Worm (Caenorhabditis elegans) whole organism, L2 larva: ENCODE data around the gene pals-31.

Source experiments
- F13H6.1 ChIP-seq: sonication (generic microtip); optimal IDR thresholded peaks from 2 replicates; lab custom pipeline; 2016; ENCODE audit warnings: missing genetic modification characterization, missing compliant biosample characterization
- Y55F3AM.14 ChIP-seq: fragments of 200-800 bp; sonication (Bioruptor generic); optimal IDR thresholded peaks from 2 replicates; lab custom pipeline; 2018; ENCODE audit warnings: mild to moderate bottlenecking, missing genetic modification characterization, missing compliant biosample characterization
- ZK546.5 ChIP-seq: sonication (generic microtip); optimal IDR thresholded peaks from 2 replicates; lab custom pipeline; 2017; ENCODE audit warnings: missing biosample characterization, missing genetic modification characterization
- alr-1 ChIP-seq: fragments of 150-350 bp; optimal IDR thresholded peaks from 2 replicates; lab custom pipeline; 2014; ENCODE audit warnings: missing biosample characterization, missing genetic modification characterization
- aly-2 ChIP-seq: fragments of 150-350 bp; optimal IDR thresholded peaks from 2 replicates; lab custom pipeline; 2014; ENCODE audit warnings: missing biosample characterization, missing genetic modification characterization
- ama-1 ChIP-seq: fragments of 150-350 bp; optimal IDR thresholded peaks from 2 replicates; lab custom pipeline; 2018; ENCODE audit warnings: inconsistent platforms
- ceh-16 ChIP-seq: fragments of 150-350 bp; optimal IDR thresholded peaks from 2 replicates; lab custom pipeline; 2014; ENCODE audit warnings: missing biosample characterization, missing genetic modification characterization
- ceh-82 ChIP-seq: fragments of 150-350 bp; optimal IDR thresholded peaks from 2 replicates; lab custom pipeline; 2014; ENCODE audit warnings: missing biosample characterization, missing genetic modification characterization
- crh-2 ChIP-seq: sonication (generic microtip); optimal IDR thresholded peaks from 2 replicates; lab custom pipeline; 2017; ENCODE audit warnings: missing biosample characterization, missing genetic modification characterization
- dmd-4 ChIP-seq: sonication (generic microtip); optimal IDR thresholded peaks from 2 replicates; lab custom pipeline; 2017; ENCODE audit warnings: missing biosample characterization, missing genetic modification characterization
- egl-27 ChIP-seq: sonication (generic microtip); optimal IDR thresholded peaks from 3 replicates; lab custom pipeline; 2017; ENCODE audit warnings: missing biosample characterization, missing genetic modification reagents, missing genetic modification characterization
- elt-1 ChIP-seq: fragments of 150-350 bp; optimal IDR thresholded peaks from 2 replicates; lab custom pipeline; 2014; ENCODE audit warnings: missing biosample characterization, missing genetic modification characterization
- fos-1 ChIP-seq: fragments of 150-350 bp; optimal IDR thresholded peaks from 2 replicates; lab custom pipeline; 2014; ENCODE audit warnings: missing biosample characterization, missing genetic modification characterization
- lin-39 ChIP-seq: fragments of 150-350 bp; optimal IDR thresholded peaks from 2 replicates; lab custom pipeline; 2014; ENCODE audit warnings: missing biosample characterization, missing genetic modification reagents, missing genetic modification characterization
- lsy-2 ChIP-seq, 2 experiments: fragments of 150-350 bp in 1 of 2; sonication (generic microtip) in 1 of 2; optimal IDR thresholded peaks; 2 replicates each; lab custom pipeline; 2014 to 2017; ENCODE audit warnings: missing biosample characterization in 2 of 2, missing genetic modification characterization in 2 of 2
- mab-5 ChIP-seq: fragments of 150-350 bp; optimal IDR thresholded peaks from 2 replicates; lab custom pipeline; 2014; ENCODE audit warnings: missing biosample characterization, missing genetic modification characterization
- mbf-1 ChIP-seq: sonication (generic microtip); optimal IDR thresholded peaks from 2 replicates; lab custom pipeline; 2017; ENCODE audit warnings: missing biosample characterization, missing genetic modification characterization
- mdl-1 ChIP-seq, 2 experiments: fragments of 150-350 bp in 1 of 2; sonication (generic microtip) in 1 of 2; optimal IDR thresholded peaks; 2 replicates each; lab custom pipeline; 2017; ENCODE audit warnings: missing biosample characterization in 2 of 2, missing genetic modification characterization in 2 of 2
- nhr-11 ChIP-seq: fragments of 150-350 bp; optimal IDR thresholded peaks from 2 replicates; lab custom pipeline; 2014; ENCODE audit warnings: missing biosample characterization, missing genetic modification characterization
- nhr-12 ChIP-seq: fragments of 150-350 bp; optimal IDR thresholded peaks from 2 replicates; lab custom pipeline; 2014; ENCODE audit warnings: missing biosample characterization, missing genetic modification characterization
- nhr-129 ChIP-seq: fragments of 150-350 bp; optimal IDR thresholded peaks from 2 replicates; lab custom pipeline; 2014; ENCODE audit warnings: missing biosample characterization, missing genetic modification characterization
- nhr-23 ChIP-seq: fragments of 150-350 bp; optimal IDR thresholded peaks from 2 replicates; lab custom pipeline; 2014; ENCODE audit warnings: missing biosample characterization, missing genetic modification reagents, missing genetic modification characterization
- nhr-25 ChIP-seq: fragments of 150-350 bp; sonication (generic microtip); optimal IDR thresholded peaks from 3 replicates; lab custom pipeline; 2014; ENCODE audit warnings: missing biosample characterization, missing genetic modification characterization
- nhr-77 ChIP-seq: fragments of 150-350 bp; optimal IDR thresholded peaks from 2 replicates; lab custom pipeline; 2014; ENCODE audit warnings: missing biosample characterization, missing genetic modification characterization
- peb-1 ChIP-seq: fragments of 150-350 bp; optimal IDR thresholded peaks from 2 replicates; lab custom pipeline; 2014; ENCODE audit warnings: missing biosample characterization, missing genetic modification characterization
- sem-4 ChIP-seq: fragments of 150-350 bp; optimal IDR thresholded peaks from 2 replicates; lab custom pipeline; 2014; ENCODE audit warnings: missing biosample characterization, missing genetic modification reagents, missing genetic modification characterization
- skn-1 ChIP-seq: sonication (generic microtip); optimal IDR thresholded peaks from 2 replicates; lab custom pipeline; 2017; ENCODE audit warnings: missing biosample characterization, missing genetic modification characterization
- sma-9 ChIP-seq, 2 experiments: fragments of 150-350 bp in 1 of 2; sonication (generic microtip) in 1 of 2; optimal IDR thresholded peaks; 2 replicates each; lab custom pipeline; 2014 to 2016; ENCODE audit warnings: missing genetic modification characterization in 2 of 2, mild to moderate bottlenecking in 1 of 2, missing biosample characterization in 1 of 2, missing compliant biosample characterization in 1 of 2, missing genetic modification reagents in 1 of 2, moderate library complexity in 1 of 2
- snpc-4 ChIP-seq: fragments of 150-350 bp; optimal IDR thresholded peaks from 2 replicates; lab custom pipeline; 2014; ENCODE audit warnings: missing biosample characterization, missing genetic modification characterization
- unc-39 ChIP-seq: fragments of 150-350 bp; optimal IDR thresholded peaks from 2 replicates; lab custom pipeline; 2014; ENCODE audit warnings: missing biosample characterization, missing genetic modification characterization
- unc-55 ChIP-seq: fragments of 150-350 bp; sonication (generic microtip); optimal IDR thresholded peaks from 3 replicates; lab custom pipeline; 2014; ENCODE audit warnings: missing biosample characterization, missing genetic modification reagents, missing genetic modification characterization
- unc-62 ChIP-seq: fragments of 150-350 bp; optimal IDR thresholded peaks from 2 replicates; lab custom pipeline; 2014; ENCODE audit warnings: missing biosample characterization, missing genetic modification reagents, missing genetic modification characterization
- zag-1 ChIP-seq: fragments of 150-350 bp; optimal IDR thresholded peaks from 2 replicates; lab custom pipeline; 2014; ENCODE audit warnings: missing biosample characterization, missing genetic modification characterization
- ztf-1 ChIP-seq: fragments of 200-800 bp; sonication (Bioruptor generic); conservative IDR thresholded peaks from 2 replicates; pipeline ENCODE4 v1.3.6; 2022; ENCODE audit warnings: missing genetic modification characterization, missing compliant biosample characterization
- ztf-4 ChIP-seq: fragments of 150-350 bp; optimal IDR thresholded peaks from 2 replicates; lab custom pipeline; 2014; ENCODE audit warnings: missing biosample characterization, missing genetic modification characterization

pals-31 gene

ce11 chrV:636281-636680 is at the start of gene pals-31:
pals-31 (plus strand) TSS chrV:636581.
- TF ChIP-seq peb-1 (no peak), nhr-129 (no peak), nhr-12 (tag; lab: Kevin White, UChicago) (no peak), unc-39 (no peak), elt-1 (tag; lab: Kevin White, UChicago) (no peak), snpc-4 (tag; lab: Kevin White, UChicago) (no peak), skn-1 (tag; lab: Kevin White, UChicago) (no peak), mab-5 (tag; lab: Kevin White, UChicago) (no peak), fos-1 (tag; lab: Kevin White, UChicago) (no peak), nhr-23 (tag; lab: Kevin White, UChicago) (no peak), ZK546.5 (tag; lab: Kevin White, UChicago) (no peak), nhr-25 (no peak), sem-4 (tag; lab: Kevin White, UChicago) (no peak), unc-55 (GFP tag; lab: Kevin White, UChicago) (no peak)

ce11 chrV:587818-588217 is 48.6 kb upstream of the pals-31 start, which contains the start of gene K06H6.1:
K06H6.1 (plus strand) TSS chrV:588118.
- no peak for TF ChIP-seq ama-1 (lab: Kevin White, UChicago)
- TF ChIP-seq nhr-77 (tag; lab: Kevin White, UChicago) = no peak

ce11 chrV:590182-590581 is 46.2 kb upstream of the pals-31 start, which contains the start of gene ZK488.6:
ZK488.6 (plus strand) TSS chrV:590482.
- TF ChIP-seq unc-55 (GFP tag; lab: Kevin White, UChicago) (no peak), ceh-16 (no peak), lin-39 (no peak), alr-1 (no peak), sma-9 (GFP tag; optimal IDR thresholded peaks at IDR 0.05; lab: Kevin White, UChicago) (no peak), sma-9 (tag; optimal IDR thresholded peaks at IDR 0.05; lab: Kevin White, UChicago) (no peak), peb-1 (no peak), dmd-4 (tag; lab: Kevin White, UChicago) (no peak), nhr-12 (tag; lab: Kevin White, UChicago) (no peak), skn-1 (tag; lab: Kevin White, UChicago) (no peak), nhr-25 (no peak), unc-62 (GFP tag; lab: Kevin White, UChicago) (no peak), unc-39 (no peak), zag-1 (tag; lab: Kevin White, UChicago) (no peak), ztf-1 (GFP tag; lab: Robert Waterston, UW) (no peak)

ce11 chrV:592959-593358 is 43.4 kb upstream of the pals-31 start, which contains the start of gene ZK488.5:
ZK488.5 (plus strand) TSS chrV:593259.
- TF ChIP-seq ztf-1 (GFP tag; lab: Robert Waterston, UW) = no peak
- TF ChIP-seq nhr-23 (tag; lab: Kevin White, UChicago) = no peak
- no peak for TF ChIP-seq mdl-1 (tag; optimal IDR thresholded peaks at IDR 0.05; lab: Kevin White, UChicago)
- no peak for TF ChIP-seq fos-1 (tag; lab: Kevin White, UChicago)
- no peak for TF ChIP-seq snpc-4 (tag; lab: Kevin White, UChicago)
- TF ChIP-seq unc-62 (GFP tag; lab: Kevin White, UChicago) = no peak
- no peak for TF ChIP-seq nhr-77 (tag; lab: Kevin White, UChicago)
- TF ChIP-seq lsy-2 (tag; optimal IDR thresholded peaks at IDR 0.05; lab: Kevin White, UChicago) = no peak
- TF ChIP-seq ZK546.5 (tag; lab: Kevin White, UChicago) = no peak
- no peak for TF ChIP-seq ceh-82

ce11 chrV:596923-597322 is 39.5 kb upstream of the pals-31 start:
- no peak for TF ChIP-seq nhr-23 (tag; lab: Kevin White, UChicago)
- TF ChIP-seq Y55F3AM.14 (GFP tag; lab: Kevin White, UChicago) = no peak
- TF ChIP-seq lsy-2 (tag; optimal IDR thresholded peaks at IDR 0.05; lab: Kevin White, UChicago) = no peak
- TF ChIP-seq mbf-1 (tag; lab: Kevin White, UChicago) = no peak
- no peak for TF ChIP-seq skn-1 (tag; lab: Kevin White, UChicago)
- TF ChIP-seq nhr-11 = no peak
- TF ChIP-seq ZK546.5 (tag; lab: Kevin White, UChicago) = no peak
- TF ChIP-seq sma-9 (GFP tag; optimal IDR thresholded peaks at IDR 0.05; lab: Kevin White, UChicago) = peak; percentile 76
- no peak for TF ChIP-seq sma-9 (tag; optimal IDR thresholded peaks at IDR 0.05; lab: Kevin White, UChicago)
- TF ChIP-seq nhr-129 = no peak
- no peak for TF ChIP-seq zag-1 (tag; lab: Kevin White, UChicago)
- no peak for TF ChIP-seq aly-2 (tag; lab: Kevin White, UChicago)
- TF ChIP-seq dmd-4 (tag; lab: Kevin White, UChicago) = no peak
- TF ChIP-seq ceh-16 = peak; percentile 83
- no peak for TF ChIP-seq F13H6.1
- TF ChIP-seq nhr-25 = no peak
- no peak for TF ChIP-seq unc-55 (GFP tag; lab: Kevin White, UChicago)
- TF ChIP-seq elt-1 (tag; lab: Kevin White, UChicago) = peak; percentile 29
- TF ChIP-seq peb-1 = no peak
- TF ChIP-seq egl-27 (tag; lab: Kevin White, UChicago) = no peak
- TF ChIP-seq ztf-1 (GFP tag; lab: Robert Waterston, UW) = no peak
- TF ChIP-seq mab-5 (tag; lab: Kevin White, UChicago) = no peak
- no peak for TF ChIP-seq crh-2 (tag; lab: Kevin White, UChicago)
- TF ChIP-seq ztf-4 (tag; lab: Kevin White, UChicago) = no peak
- no peak for TF ChIP-seq alr-1
